Fruit fly (Drosophila melanogaster): ENCODE results near the gene CG31778.

DNA sequence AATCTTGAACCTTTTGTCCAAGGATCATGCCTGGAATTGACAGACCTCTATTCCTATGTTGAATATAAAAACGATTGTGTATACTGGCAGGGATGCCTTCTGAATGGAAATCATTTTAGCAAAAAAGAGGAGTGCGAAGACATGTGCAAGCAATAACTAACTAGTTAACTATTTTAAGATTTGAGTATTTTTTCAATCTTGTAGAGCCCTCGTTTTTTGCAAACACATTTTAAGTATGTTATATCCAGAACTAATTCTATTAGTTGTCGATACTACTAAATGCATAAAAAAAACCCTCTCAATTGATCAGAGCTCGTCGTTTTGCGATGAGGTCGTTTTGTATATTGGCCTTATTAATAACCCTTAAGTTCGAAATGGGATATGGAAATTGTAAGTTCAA, 4.9 kb downstream of the CG31778 start, which contains the start of gene Sfp24C1:
- TF ChIP-seq psq (optimal IDR thresholded peaks at IDR 0.05), result no peak
- no peak for TF ChIP-seq insv (optimal IDR thresholded peaks at IDR 0.05)
- TF ChIP-seq Myc (optimal IDR thresholded peaks at IDR 0.05), result no peak
- no peak for TF ChIP-seq h (optimal IDR thresholded peaks at IDR 0.05)
